Fruit fly (Drosophila melanogaster) whole organism, adult: ENCODE measurements around the gene CG14459.

Experiments used
- CG11617 ChIP-seq: fragments of 200-800 bp; sonication (Bioruptor generic); optimal IDR thresholded peaks from 2 replicates; lab custom pipeline; 2017; ENCODE audit warnings: mild to moderate bottlenecking, missing biosample characterization, missing genetic modification reagents, missing genetic modification characterization
- CG12768 ChIP-seq: fragments of 200-800 bp; sonication (Bioruptor generic); optimal IDR thresholded peaks from 2 replicates; lab custom pipeline; 2017; ENCODE audit warnings: missing biosample characterization, missing genetic modification characterization, mild to moderate bottlenecking, moderate library complexity, missing genetic modification reagents
- CG14711 ChIP-seq: fragments of 200-800 bp; sonication (Bioruptor generic); optimal IDR thresholded peaks from 2 replicates; lab custom pipeline; 2018; ENCODE audit warnings: missing biosample characterization, mild to moderate bottlenecking, missing genetic modification characterization, moderate library complexity
- CG1620 ChIP-seq: fragments of 200-800 bp; sonication (Bioruptor generic); optimal IDR thresholded peaks from 2 replicates; lab custom pipeline; 2016; ENCODE audit warnings: missing biosample characterization, missing genetic modification characterization
- CG33017 ChIP-seq: fragments of 200-800 bp; sonication (Bioruptor generic); optimal IDR thresholded peaks from 2 replicates; lab custom pipeline; 2018; ENCODE audit warnings: missing biosample characterization, mild to moderate bottlenecking, missing genetic modification characterization, moderate library complexity
- CG5204 ChIP-seq: fragments of 200-800 bp; sonication (Bioruptor generic); optimal IDR thresholded peaks from 2 replicates; lab custom pipeline; 2016; ENCODE audit warnings: missing biosample characterization, missing genetic modification characterization
- CG7045 ChIP-seq: fragments of 200-800 bp; sonication (Bioruptor generic); optimal IDR thresholded peaks from 2 replicates; lab custom pipeline; 2017; ENCODE audit warnings: missing biosample characterization, mild to moderate bottlenecking, missing genetic modification characterization
- CG7101 ChIP-seq: fragments of 200-800 bp; sonication (Bioruptor generic); optimal IDR thresholded peaks from 2 replicates; lab custom pipeline; 2018; ENCODE audit warnings: missing biosample characterization, mild to moderate bottlenecking, missing genetic modification characterization, moderate library complexity
- Clk ChIP-seq: fragments of 200-800 bp; sonication (Bioruptor generic); optimal IDR thresholded peaks from 2 replicates; lab custom pipeline; 2017; ENCODE audit warnings: missing biosample characterization, missing genetic modification characterization
- Crg-1 ChIP-seq: fragments of 200-800 bp; sonication (Bioruptor generic); optimal IDR thresholded peaks from 2 replicates; lab custom pipeline; 2016; ENCODE audit warnings: missing biosample characterization, missing genetic modification characterization
- Hr96 ChIP-seq: fragments of 200-800 bp; sonication (Bioruptor generic); optimal IDR thresholded peaks from 2 replicates; lab custom pipeline; 2016; ENCODE audit warnings: missing biosample characterization, missing genetic modification characterization
- Mnt ChIP-seq: fragments of 200-800 bp; sonication (Bioruptor generic); optimal IDR thresholded peaks from 2 replicates; lab custom pipeline; 2016; ENCODE audit warnings: missing biosample characterization, mild to moderate bottlenecking, missing genetic modification characterization
- bab1 ChIP-seq: fragments of 200-800 bp; sonication (Bioruptor generic); optimal IDR thresholded peaks from 3 replicates; lab custom pipeline; 2019; ENCODE audit warnings: missing biosample characterization, mild to moderate bottlenecking, missing genetic modification characterization, moderate library complexity
- cic ChIP-seq: fragments of 200-800 bp; sonication (Bioruptor generic); optimal IDR thresholded peaks from 2 replicates; lab custom pipeline; 2017; ENCODE audit warnings: missing biosample characterization, mild to moderate bottlenecking, missing genetic modification characterization, moderate library complexity
- cnc ChIP-seq, 2 experiments: fragments of >200 bp; optimal IDR thresholded peaks; 2 replicates each; lab custom pipeline; 2017
- kay ChIP-seq: fragments of 200-800 bp; sonication (Bioruptor generic); peaks from one replicate; lab custom pipeline; 2016; ENCODE audit warnings: missing biosample characterization, missing genetic modification characterization, borderline replicate concordance
- ovo ChIP-seq: fragments of 200-800 bp; sonication (Bioruptor generic); optimal IDR thresholded peaks from 2 replicates; lab custom pipeline; 2016; ENCODE audit warnings: missing biosample characterization, missing genetic modification characterization
- pad ChIP-seq: fragments of 200-800 bp; sonication (Bioruptor generic); optimal IDR thresholded peaks from 3 replicates; lab custom pipeline; 2017; ENCODE audit warnings: missing biosample characterization, missing genetic modification characterization, mild to moderate bottlenecking, moderate library complexity, missing genetic modification reagents
- tj ChIP-seq: fragments of 200-800 bp; sonication (Bioruptor generic); optimal IDR thresholded peaks from 3 replicates; lab custom pipeline; 2017; ENCODE audit warnings: missing biosample characterization, mild to moderate bottlenecking, missing genetic modification characterization, moderate library complexity
- toe ChIP-seq: fragments of 200-800 bp; sonication (Bioruptor generic); optimal IDR thresholded peaks from 2 replicates; lab custom pipeline; 2016; ENCODE audit warnings: missing biosample characterization, missing genetic modification characterization

CG14459 gene

dm6 chr3L:22637866-22638534, at the start of gene CG14459:
TSS of gene CG14459 (minus strand) at chr3L:22637916.
- TF ChIP-seq pad (GFP tag; lab: Kevin White, UChicago) (no peak), Hr96 (GFP tag; lab: Kevin White, UChicago) (no peak), CG7045 (GFP tag; lab: Kevin White, UChicago) (no peak), CG14711 (no peak), cic (GFP tag; lab: Kevin White, UChicago) (no peak), CG5204 (GFP tag; lab: Kevin White, UChicago) (no peak), Mnt (GFP tag; lab: Kevin White, UChicago) (no peak)

DNA sequence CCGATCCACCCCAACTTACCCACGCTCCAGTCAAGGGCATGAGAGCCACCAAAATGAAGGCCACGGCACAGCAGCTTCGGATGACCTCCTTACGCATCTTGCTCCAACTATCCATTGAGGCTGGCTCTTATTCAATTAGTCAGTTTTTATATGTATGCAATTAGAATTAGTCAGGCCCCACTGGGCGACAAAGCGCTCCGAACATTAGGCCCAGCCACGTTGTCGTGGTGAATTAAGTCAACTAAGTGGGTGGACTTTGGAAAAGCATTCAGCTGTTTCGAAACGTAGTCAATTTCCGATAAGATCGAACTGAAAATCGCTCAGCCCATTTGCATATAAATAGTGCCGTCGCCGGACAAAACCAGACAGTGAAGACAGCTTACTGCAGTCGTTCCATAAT, 49.3 kb upstream of the CG14459 start, which contains the start of the genes CG14455 and CG14456:
CG14455 (minus strand) TSS at position 101 of the 400 bp plus-strand sequence.
CG14456 (plus strand) TSS at position 236 of the 400 bp plus-strand sequence.
- TF ChIP-seq kay (no peak), cnc (optimal IDR thresholded peaks at IDR 0.05; lab: Kevin White, UChicago) (no peak)

- TF ChIP-seq CG11617 (GFP tag; lab: Kevin White, UChicago) = no peak
- no peak for TF ChIP-seq CG14711
- no peak for TF ChIP-seq tj
- no peak for TF ChIP-seq CG7045 (GFP tag; lab: Kevin White, UChicago)
- no peak for TF ChIP-seq CG12768 (GFP tag; lab: Kevin White, UChicago)
- no peak for TF ChIP-seq ovo (GFP tag; lab: Kevin White, UChicago)
These were observed 43.2 kb upstream of the CG14459 start for dm6 chr3L:22680932-22681331.

DNA sequence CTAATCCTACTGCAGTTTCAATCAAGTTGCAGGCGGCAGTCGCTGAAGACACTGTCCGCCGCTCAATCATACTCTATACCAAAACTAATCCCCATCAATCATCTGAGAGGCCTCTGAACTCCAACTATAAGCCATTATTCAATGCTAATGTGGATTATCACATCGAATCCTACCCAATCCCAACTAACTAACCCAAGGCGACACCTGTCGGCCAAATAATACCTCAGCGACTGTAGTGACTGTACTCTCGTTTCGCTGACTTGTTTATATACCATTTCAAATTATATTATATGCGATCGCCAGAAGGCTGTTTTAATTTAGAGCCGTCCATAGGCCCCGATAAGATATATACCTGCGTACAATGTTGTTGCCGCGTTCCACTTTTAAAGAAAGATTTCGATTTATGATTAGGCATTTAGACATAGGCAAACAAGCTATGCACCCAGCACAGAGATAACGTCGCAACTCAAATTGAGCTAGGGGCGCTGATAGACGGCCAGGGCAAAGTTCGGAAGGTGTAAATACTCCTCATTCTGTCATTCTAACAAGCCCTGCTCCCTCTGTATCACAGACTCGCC, 34.1 kb upstream of the CG14459 start:
- TF ChIP-seq cnc (optimal IDR thresholded peaks at IDR 0.05; lab: Kevin White, UChicago) = no peak
- no peak for TF ChIP-seq CG7045 (GFP tag; lab: Kevin White, UChicago)
- TF ChIP-seq CG5204 (GFP tag; lab: Kevin White, UChicago) = no peak
- no peak for TF ChIP-seq tj
- TF ChIP-seq CG11617 (GFP tag; lab: Kevin White, UChicago) = no peak

DNA sequence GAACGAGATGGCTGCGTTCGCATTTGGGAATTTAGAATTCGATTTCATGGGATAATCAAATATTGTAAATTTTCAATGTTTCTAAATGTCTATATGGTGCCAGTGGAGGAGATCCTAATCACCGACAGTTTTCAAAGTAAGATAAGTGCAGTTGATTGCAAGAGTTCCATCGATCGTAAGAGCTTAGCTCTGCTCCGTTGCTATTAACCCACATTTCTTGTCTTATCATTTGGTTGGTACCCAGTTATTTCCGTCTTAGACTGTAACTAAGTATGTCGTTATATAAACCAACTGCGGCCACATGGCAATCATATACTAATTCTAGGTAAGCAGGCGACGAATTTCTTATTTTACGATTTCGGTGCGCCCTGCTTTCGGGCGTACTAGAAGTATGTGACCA, 32.5 kb upstream of the CG14459 start:
- no peak for TF ChIP-seq CG7045 (GFP tag; lab: Kevin White, UChicago)
- TF ChIP-seq CG1620 (GFP tag; lab: Kevin White, UChicago) = no peak
- no peak for TF ChIP-seq pad (GFP tag; lab: Kevin White, UChicago)
- no peak for TF ChIP-seq ovo (GFP tag; lab: Kevin White, UChicago)
- no peak for TF ChIP-seq CG14711
- TF ChIP-seq cic (GFP tag; lab: Kevin White, UChicago) = no peak
- no peak for TF ChIP-seq Hr96 (GFP tag; lab: Kevin White, UChicago)
- TF ChIP-seq Clk (GFP tag; lab: Kevin White, UChicago) = no peak
- TF ChIP-seq Crg-1 (GFP tag; lab: Kevin White, UChicago) = no peak
- TF ChIP-seq kay = no peak
- TF ChIP-seq bab1 (GFP tag; lab: Kevin White, UChicago) = no peak
- TF ChIP-seq Mnt (GFP tag; lab: Kevin White, UChicago) = no peak

DNA sequence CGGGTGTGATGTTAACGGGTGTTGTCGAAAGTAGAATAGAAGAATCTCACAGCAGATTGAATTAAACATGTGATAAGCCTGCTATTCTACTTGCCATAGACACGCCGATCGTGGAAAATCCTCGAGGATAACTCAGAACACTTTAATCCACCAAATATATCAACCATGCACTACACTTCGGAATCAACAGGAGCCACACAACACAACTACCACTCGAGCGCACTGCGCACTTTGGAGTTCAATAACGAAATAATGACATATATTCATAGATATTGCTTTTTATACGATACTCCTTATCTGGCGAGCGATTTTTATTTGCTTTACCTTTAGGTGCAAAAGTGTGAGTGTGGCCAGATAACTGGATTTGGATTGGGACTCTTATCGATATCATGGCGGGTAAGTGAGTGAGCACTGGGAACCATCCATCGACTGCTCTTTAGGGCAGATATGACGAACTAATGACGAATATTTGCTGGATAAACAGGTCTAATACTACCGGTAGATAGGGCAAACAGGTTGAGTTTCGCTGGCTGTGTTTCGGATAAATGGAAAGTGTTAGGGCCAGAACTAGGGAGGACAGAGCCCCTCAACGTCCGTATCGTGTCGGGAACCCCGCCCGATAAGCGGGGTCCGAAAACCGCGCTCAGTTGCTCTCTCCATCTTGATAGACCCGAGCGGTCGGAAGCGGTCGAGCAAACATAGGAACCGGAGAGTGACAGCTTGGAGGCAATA, 31.7 kb upstream of the CG14459 start, which contains the start of gene Jhbp6:
Jhbp6 (plus strand) TSS at position 682 of the 732 bp plus-strand sequence.
- TF ChIP-seq CG7101 (tag; lab: Kevin White, UChicago) (no peak), kay (no peak), Clk (GFP tag; lab: Kevin White, UChicago) (no peak), pad (GFP tag; lab: Kevin White, UChicago) (no peak), CG11617 (GFP tag; lab: Kevin White, UChicago) (no peak), Hr96 (GFP tag; lab: Kevin White, UChicago) (no peak), CG33017 (tag; lab: Kevin White, UChicago) (no peak), Crg-1 (GFP tag; lab: Kevin White, UChicago) (no peak), CG5204 (GFP tag; lab: Kevin White, UChicago) (no peak), CG12768 (GFP tag; lab: Kevin White, UChicago) (no peak), bab1 (GFP tag; lab: Kevin White, UChicago) (no peak), CG1620 (GFP tag; lab: Kevin White, UChicago) (no peak), CG14711 (no peak), Mnt (GFP tag; lab: Kevin White, UChicago) (no peak), cnc (optimal IDR thresholded peaks at IDR 0.05; lab: Kevin White, UChicago) (no peak), CG7045 (GFP tag; lab: Kevin White, UChicago) (no peak), toe (GFP tag; lab: Kevin White, UChicago) (no peak)
